Fruit fly (Drosophila melanogaster) ovary, adult (tissue): ENCODE results near the gene CCAP.

ENCODE experiments used
- CG17801 ChIP-seq: fragments of 200-800 bp; optimal IDR thresholded peaks from 2 replicates; lab custom pipeline; 2019; ENCODE audit warnings: missing biosample characterization, mild to moderate bottlenecking, missing genetic modification characterization, moderate library complexity; ENCODE audit not compliant: partially characterized antibody

Gene CCAP

DNA sequence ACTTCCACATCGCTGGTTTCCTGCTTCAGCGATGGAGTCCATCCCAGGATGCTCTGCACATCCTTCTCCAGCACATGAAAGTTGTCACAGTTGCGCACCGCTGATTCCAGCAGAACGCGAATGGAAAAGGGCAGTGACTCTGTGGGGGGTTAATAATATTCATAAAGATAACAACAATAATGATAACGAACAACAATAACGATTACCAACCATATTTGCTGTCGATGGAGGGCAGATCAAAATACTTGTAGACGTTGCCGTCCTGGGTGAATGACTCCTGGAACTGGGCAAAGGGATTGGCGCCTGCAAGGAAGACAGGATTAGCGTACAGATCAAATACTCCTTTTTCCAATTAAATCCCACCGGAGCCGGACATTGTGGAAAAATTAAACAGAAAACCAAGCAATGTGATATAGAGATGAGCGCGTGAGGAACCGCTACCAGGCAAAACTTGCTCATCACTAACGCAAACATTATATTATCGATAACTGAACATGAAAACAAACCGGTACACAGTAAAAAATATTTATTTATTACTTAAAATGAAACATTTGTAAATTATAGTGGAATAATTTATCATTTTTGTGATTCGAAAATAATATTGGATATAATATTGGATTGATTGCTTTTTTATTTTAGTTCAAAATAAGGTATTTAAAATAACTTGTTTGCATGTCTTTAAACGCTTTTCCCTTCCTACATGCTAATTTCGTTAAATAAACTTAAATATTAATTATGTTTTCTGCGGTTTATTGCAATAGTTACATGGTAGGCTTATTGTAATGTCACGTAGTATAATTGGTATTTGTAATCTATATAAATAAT, 22.5 kb upstream of the CCAP start, which contains the start of gene Irp-1A:
TSS of gene Irp-1A (minus strand) at position 439 of the 825 bp plus-strand sequence.
- TF ChIP-seq CG17801 (GFP tag; lab: Kevin White, UChicago): peak; percentile 66

DNA sequence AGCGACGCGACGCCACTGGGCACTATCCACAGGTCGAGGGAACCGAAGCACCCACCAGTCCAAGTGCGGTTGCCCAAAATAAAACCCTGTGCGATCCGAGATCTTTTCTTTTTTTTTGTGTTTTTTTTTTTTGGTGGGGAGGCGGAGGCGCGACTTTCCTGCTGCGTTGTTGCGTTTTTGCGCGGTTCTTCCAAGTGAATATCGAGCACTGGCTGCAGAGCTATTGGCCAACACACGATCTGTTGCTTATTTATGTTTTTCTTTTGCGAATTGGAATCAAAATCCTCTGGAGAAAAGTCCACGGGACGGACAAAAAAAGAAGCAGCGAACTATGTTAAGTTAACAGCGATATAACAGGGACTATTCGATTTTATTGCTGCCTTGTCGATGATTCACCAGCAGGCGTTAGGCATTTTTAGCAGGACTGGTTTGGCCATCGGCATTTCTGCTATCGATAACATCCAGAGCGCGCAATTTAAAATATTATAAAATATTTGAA, 19.0 kb upstream of the CCAP start, which contains the start of gene wge:
TSS of gene wge (minus strand) at position 343 of the 499 bp plus-strand sequence.
- TF ChIP-seq CG17801 (GFP tag; lab: Kevin White, UChicago): peak; percentile 57

DNA sequence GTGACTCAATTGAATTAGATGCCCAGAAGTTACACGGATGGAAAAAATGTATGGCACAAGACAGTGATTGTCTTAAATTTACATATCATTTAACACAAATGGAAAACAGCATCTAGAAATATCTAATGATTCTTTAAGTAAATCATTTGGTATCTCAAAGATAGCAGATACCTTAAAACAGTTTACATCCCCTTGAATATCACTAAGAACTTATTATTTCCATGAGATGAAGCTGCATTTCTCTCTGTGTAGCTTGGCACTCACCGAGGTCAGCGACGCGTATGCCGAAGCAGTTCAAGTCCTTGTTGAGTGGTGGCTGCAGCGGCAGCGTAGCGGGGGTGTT, 17.7 kb upstream of the CCAP start:
- no peak for TF ChIP-seq CG17801 (GFP tag; lab: Kevin White, UChicago)

DNA sequence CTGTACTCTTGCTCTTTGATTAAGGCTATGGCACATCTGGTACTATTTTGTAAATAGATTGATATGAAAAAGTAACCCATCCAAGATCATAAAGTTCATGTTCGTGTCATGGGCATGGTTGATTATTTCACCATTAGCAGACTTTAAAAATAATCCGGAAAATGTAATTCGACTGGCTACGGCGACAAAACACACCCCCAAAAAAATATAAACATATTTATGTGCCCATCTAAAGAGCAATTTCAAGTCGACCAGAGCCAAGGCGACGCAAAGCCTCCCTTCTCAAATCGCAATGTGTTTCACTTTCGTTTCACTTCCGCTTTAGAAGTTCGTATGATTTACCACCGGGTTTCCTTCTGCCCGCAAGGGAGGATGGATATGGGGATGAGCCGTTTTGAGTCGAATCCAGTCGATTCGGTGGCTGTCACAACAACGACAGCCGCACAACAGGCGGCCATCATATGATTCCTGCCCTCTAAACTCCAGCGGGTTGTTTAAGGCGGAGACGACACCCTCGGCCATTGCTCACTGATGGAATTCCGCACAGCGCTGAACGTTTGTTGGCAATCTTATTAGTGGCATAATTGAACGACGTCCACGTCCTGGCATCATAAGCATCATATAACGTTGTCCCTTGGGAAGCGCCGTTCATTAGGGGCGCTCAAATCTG, 17.2 kb upstream of the CCAP start:
- no peak for TF ChIP-seq CG17801 (GFP tag; lab: Kevin White, UChicago)

DNA sequence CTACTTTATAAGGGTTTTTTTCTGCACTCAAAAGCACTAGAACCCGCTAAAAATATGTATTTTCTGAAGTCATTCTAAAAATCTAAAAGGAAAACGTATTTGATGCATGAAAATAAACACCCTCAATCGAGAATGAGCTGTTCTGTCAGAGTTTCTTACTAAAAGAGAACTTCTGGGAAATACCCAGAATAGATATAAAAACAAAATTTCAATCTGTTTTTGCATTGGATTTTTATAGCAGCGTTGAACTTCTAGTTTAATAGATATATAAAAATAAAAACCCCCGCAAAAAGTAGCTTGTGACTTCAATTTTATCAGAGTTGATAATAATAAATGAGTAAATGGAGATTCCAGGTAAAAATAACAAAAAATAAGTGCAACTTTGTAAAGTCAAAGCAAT, 16.5 kb upstream of the CCAP start:
- TF ChIP-seq CG17801 (GFP tag; lab: Kevin White, UChicago): no peak

DNA sequence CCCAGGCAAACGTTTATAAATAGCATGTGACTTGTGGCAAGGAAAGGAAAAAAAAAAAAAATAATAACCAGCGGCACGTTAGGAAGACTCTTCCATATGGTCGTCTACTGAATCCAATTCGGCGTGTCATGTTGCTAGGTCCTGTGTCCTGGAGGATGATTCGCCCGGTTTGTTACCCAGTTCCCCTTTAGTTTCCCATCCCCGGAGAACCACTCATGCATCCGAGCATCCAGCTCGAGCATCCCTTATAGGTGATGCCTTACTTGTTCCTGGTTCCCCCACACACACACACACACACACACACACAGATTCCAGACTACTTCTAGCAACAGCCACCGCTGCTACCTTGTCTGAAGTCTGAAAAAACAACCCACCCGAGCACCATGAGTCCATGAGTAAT, 16.0 kb upstream of the CCAP start:
- TF ChIP-seq CG17801 (GFP tag; lab: Kevin White, UChicago): no peak

DNA sequence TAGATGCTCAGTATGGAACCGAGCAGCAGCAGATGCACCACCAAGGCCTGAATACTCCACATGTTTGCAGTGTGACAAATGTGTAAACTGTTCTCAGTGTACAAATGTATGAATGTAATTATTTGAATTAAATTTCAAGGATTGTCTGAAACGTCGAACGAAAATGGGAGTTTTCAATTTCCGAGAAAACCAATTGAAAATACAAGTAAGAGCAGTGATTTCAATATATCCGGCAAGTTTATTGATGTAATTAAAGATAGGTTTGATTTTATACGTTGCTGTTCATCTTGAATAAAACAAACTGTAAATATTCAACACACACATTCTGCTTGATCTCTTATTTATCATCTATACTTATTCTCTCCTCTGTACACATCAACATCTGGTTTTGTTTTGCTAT, 8.8 kb upstream of the CCAP start, which contains the start of gene CG4907:
TSS of gene CG4907 (minus strand) at position 101 of the 400 bp plus-strand sequence.
- TF ChIP-seq CG17801 (GFP tag; lab: Kevin White, UChicago): no peak

DNA sequence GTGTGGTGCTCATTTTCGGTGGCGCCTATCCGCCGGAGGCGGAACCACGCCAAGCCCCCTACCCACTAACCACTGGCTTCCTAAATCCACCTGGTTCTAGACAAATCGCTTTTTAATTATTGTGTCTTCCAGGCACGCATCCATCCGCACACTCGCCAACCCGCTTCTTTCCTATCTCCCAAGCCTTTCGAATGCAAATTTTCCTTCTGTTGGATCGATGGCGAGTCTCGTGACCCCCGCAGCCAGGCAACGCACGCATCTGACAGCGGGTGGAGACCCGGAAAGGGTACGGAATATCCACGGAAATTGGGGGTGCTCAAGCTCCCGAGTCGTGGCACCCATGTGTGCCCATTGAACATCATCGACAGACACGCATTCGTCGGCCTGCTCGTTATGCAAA, 5.3 kb upstream of the CCAP start, which contains the start of gene CG13842:
TSS of gene CG13842 (minus strand) at position 101 of the 400 bp plus-strand sequence.
- no peak for TF ChIP-seq CG17801 (GFP tag; lab: Kevin White, UChicago)

DNA sequence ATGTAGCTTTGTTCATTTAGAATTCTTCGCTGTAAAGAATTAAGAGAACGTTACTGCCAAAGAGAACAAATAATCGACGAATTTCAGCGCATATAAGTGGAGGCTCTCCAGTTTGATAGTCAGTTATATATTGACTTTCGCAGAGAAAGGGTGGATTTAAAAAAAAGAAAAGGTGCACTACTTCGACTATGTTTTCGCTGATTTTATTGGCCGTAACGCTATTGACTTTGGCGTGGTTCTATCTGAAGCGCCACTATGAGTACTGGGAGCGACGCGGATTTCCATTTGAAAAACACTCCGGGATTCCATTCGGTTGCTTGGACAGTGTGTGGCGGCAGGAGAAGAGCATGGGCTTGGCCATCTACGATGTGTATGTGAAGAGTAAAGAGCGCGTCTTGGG, 3.7 kb downstream of the CCAP start, which contains the start of gene Cyp6d4:
TSS of gene Cyp6d4 (plus strand) at position 112 of the 400 bp plus-strand sequence.
- TF ChIP-seq CG17801 (GFP tag; lab: Kevin White, UChicago): no peak

DNA sequence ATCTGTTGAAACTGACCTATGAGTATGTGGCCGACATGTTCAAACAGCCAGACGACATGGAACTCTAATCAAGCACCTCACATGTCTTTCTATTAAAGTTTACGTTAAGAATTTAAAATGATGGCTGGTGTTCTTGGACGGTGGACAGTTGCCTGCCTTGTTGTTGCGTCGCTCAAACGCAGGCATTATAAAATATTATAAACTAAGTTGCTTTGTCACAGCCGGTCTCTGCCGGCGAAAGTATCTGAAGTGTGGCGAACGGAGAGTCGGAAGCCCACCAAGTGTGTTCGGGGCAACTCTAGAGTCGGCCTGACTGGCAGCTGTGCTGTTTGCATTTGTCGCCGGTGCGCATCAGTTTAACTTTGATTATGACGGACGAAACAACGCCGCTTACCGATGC, 7.2 kb downstream of the CCAP start, which contains the start of gene cd:
TSS of gene cd (plus strand) at position 301 of the 400 bp plus-strand sequence.
- no peak for TF ChIP-seq CG17801 (GFP tag; lab: Kevin White, UChicago)

DNA sequence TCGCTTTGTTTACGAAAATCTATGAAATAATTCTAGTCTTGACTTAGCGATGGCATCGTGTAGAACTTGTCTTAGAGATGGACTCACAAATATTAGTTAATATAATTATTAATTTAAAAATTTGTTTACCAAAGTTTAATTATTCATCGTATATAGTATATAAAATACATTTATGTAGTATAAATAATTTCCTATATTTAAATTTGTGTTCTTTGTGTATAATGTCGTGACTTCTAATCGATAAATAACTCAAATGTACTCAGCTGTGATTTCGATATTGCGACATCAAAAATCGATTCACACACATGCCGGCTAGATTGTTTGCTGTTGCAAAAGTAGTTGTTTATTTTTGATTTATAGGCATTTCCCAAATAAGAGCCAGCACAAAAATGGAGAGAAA, 11.6 kb downstream of the CCAP start, which contains the start of the genes wfs1 and Nup133:
TSS of gene wfs1 (minus strand) at position 70 of the 400 bp plus-strand sequence.
TSS of gene Nup133 (plus strand) at position 297 of the 400 bp plus-strand sequence.
- TF ChIP-seq CG17801 (GFP tag; lab: Kevin White, UChicago): peak; percentile 92

DNA sequence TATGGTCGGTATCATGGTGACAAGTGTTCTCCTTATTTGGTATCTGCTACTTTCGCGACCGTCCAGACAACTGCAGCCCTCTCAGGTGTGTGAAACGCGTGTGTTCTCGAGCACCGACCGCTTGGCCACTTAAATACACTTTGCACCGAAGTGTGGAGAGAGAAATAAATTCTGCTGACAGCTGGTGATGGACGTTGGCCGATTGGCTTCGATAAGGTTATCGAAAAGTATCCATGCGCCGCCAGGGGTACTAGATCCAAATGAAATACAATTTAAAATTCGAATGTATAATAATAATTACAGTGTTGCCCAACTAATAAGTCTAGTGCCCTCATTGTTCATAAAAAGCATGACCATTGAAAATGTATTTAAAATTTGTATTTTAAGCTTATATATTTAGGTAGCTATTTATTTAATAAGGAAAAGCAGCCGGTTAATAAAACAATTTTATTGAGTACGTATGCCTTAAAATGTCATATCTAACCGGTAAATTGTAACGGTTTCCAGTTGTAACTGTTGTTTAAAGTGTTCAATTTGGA, 15.5 kb downstream of the CCAP start, which contains the start of the genes Gclm and CG17625:
TSS of gene Gclm (minus strand) at position 175 of the 539 bp plus-strand sequence.
TSS of gene CG17625 (plus strand) at position 514 of the 539 bp plus-strand sequence.
- TF ChIP-seq CG17801 (GFP tag; lab: Kevin White, UChicago): peak; percentile 83

DNA sequence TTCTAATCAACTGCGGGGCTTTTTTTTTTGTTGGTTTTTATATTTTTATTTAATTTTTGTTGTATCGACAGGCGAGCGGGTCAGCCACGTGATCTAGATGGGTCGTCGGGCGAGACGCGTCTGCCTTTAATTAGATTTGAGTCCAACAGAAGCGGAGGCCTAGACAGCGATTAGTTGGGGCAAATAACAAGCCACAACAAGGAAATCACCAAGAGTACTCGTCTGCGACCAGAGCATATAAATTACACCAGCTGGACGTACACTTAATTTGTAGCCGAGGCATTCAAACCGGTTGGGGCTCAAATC, 17.0 kb downstream of the CCAP start:
- TF ChIP-seq CG17801 (GFP tag; lab: Kevin White, UChicago): no peak

DNA sequence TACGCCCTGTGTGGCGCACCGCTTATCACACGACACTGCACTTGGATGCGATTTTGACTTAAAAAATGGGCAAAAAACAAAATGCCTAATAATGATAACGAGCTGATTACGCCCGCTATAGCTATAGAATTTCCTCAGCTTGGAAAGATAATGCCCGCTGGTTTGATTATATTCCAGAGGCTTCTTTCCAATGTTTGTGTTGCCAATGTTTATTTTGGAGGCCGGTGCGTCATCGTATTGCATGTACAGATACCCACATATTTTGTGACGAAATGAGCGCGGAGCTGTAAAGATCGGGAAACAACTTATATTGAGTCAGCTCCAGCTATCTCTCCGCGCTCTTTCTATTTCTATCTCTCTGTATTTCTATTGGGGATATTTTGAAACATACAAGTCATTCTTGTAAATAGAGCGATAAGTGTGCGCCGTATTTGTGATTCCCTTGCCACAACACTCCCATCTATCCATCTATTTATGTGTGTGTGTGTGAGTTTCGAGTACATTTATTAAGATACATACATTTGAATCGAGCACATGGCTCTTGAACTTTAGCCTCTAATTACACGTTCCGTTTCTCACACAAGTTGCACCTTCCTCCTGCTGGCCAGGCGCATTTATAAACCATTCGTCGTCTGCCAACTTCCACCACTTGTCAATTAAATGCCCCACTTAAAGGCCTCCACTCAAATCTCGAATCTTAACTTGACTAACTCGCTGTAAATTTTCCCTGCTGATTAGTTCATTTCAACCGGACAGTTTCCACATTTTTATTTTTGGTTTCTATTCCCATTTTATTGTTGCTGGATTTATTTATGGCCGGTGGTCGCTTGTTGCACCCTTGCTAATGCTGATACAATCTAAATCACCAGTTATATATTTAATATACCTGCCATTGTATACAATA, 17.6 kb downstream of the CCAP start:
- TF ChIP-seq CG17801 (GFP tag; lab: Kevin White, UChicago): no peak
